Worm (Caenorhabditis elegans) whole organism, late embryonic: Measurements from ENCODE around the gene lgc-48.
A peak's percentile ranks its signal among the peaks of the same experiment; 100 is the strongest.

ENCODE experiments used
- F13H6.1 ChIP-seq: sonication (generic microtip); optimal IDR thresholded peaks from 2 replicates; lab custom pipeline; 2016; ENCODE audit warnings: missing genetic modification characterization, missing compliant biosample characterization
- K02D7.2 ChIP-seq: sonication (generic microtip); optimal IDR thresholded peaks from 2 replicates; lab custom pipeline; 2017; ENCODE audit warnings: mild to moderate bottlenecking, missing genetic modification characterization, missing compliant biosample characterization
- K09A11.1 ChIP-seq: sonication (generic microtip); optimal IDR thresholded peaks from 2 replicates; lab custom pipeline; 2017; ENCODE audit warnings: antibody characterized with exemption, mild to moderate bottlenecking, missing genetic modification characterization, missing compliant biosample characterization; ENCODE audit not compliant: insufficient read depth
- T23F11.4 ChIP-seq: fragments of 200-800 bp; sonication (Bioruptor generic); optimal IDR thresholded peaks from 2 replicates; lab custom pipeline; 2018; ENCODE audit warnings: mild to moderate bottlenecking, missing genetic modification characterization, missing compliant biosample characterization
- Y22D7AL.16 ChIP-seq: sonication (generic microtip); optimal IDR thresholded peaks from 2 replicates; lab custom pipeline; 2016; ENCODE audit warnings: missing genetic modification characterization, missing compliant biosample characterization
- ama-1 ChIP-seq: fragments of 150-350 bp; optimal IDR thresholded peaks from 2 replicates; lab custom pipeline; 2014
- ceh-14 ChIP-seq: sonication (generic microtip); optimal IDR thresholded peaks from 2 replicates; lab custom pipeline; 2016; ENCODE audit warnings: missing genotype, missing genetic modification characterization, missing compliant biosample characterization
- ceh-2 ChIP-seq: sonication (generic microtip); optimal IDR thresholded peaks from 2 replicates; lab custom pipeline; 2016; ENCODE audit warnings: missing genotype, missing genetic modification characterization, missing compliant biosample characterization
- ceh-24 ChIP-seq: sonication (generic microtip); optimal IDR thresholded peaks from 2 replicates; lab custom pipeline; 2016; ENCODE audit warnings: mild to moderate bottlenecking, missing genetic modification characterization, missing compliant biosample characterization
- ceh-31 ChIP-seq: sonication (generic microtip); optimal IDR thresholded peaks from 2 replicates; lab custom pipeline; 2016; ENCODE audit warnings: missing genetic modification characterization, missing compliant biosample characterization
- ceh-34 ChIP-seq: sonication (generic microtip); optimal IDR thresholded peaks from 2 replicates; lab custom pipeline; 2016; ENCODE audit warnings: mild to moderate bottlenecking, missing genetic modification characterization, missing compliant biosample characterization
- ceh-45 ChIP-seq: fragments of 200-800 bp; sonication (Bioruptor generic); IDR thresholded peaks from 2 replicates; pipeline ENCODE4 v1.3.6; 2022; ENCODE audit warnings: missing genetic modification reagents, missing genetic modification characterization, missing compliant biosample characterization
- ceh-48 ChIP-seq: sonication (generic microtip); optimal IDR thresholded peaks from 2 replicates; lab custom pipeline; 2016; ENCODE audit warnings: missing genetic modification characterization, inconsistent platforms, missing compliant biosample characterization
- ceh-9 ChIP-seq: sonication (generic microtip); optimal IDR thresholded peaks from 2 replicates; lab custom pipeline; 2016; ENCODE audit warnings: mild to moderate bottlenecking, missing genetic modification characterization, inconsistent platforms, missing compliant biosample characterization
- che-1 ChIP-seq: sonication (generic microtip); optimal IDR thresholded peaks from 2 replicates; lab custom pipeline; 2016; ENCODE audit warnings: mild to moderate bottlenecking, missing genetic modification characterization, missing compliant biosample characterization
- dmd-4 ChIP-seq: sonication (generic microtip); optimal IDR thresholded peaks from 2 replicates; lab custom pipeline; 2016; ENCODE audit warnings: borderline replicate concordance, missing genetic modification characterization, missing compliant biosample characterization
- dve-1 ChIP-seq: sonication (generic microtip); optimal IDR thresholded peaks from 2 replicates; lab custom pipeline; 2017; ENCODE audit warnings: antibody characterized with exemption, mild to moderate bottlenecking, missing genetic modification characterization, missing compliant biosample characterization
- elt-2 ChIP-seq: sonication (generic microtip); optimal IDR thresholded peaks from 2 replicates; lab custom pipeline; 2016; ENCODE audit warnings: missing genetic modification reagents, missing genetic modification characterization, missing compliant biosample characterization
- elt-4 ChIP-seq: sonication (generic microtip); optimal IDR thresholded peaks from 2 replicates; lab custom pipeline; 2016; ENCODE audit warnings: missing genetic modification characterization, missing compliant biosample characterization
- eyg-1 ChIP-seq: sonication (generic microtip); optimal IDR thresholded peaks from 2 replicates; lab custom pipeline; 2016; ENCODE audit warnings: missing genotype, missing genetic modification characterization, missing compliant biosample characterization
- fax-1 ChIP-seq: sonication (generic microtip); optimal IDR thresholded peaks from 2 replicates; lab custom pipeline; 2016; ENCODE audit warnings: missing genotype, missing genetic modification characterization, missing compliant biosample characterization
- gmeb-2 ChIP-seq: sonication (generic microtip); optimal IDR thresholded peaks from 2 replicates; lab custom pipeline; 2016; ENCODE audit warnings: missing genetic modification characterization, inconsistent platforms, missing compliant biosample characterization
- hlh-15 ChIP-seq: sonication (generic microtip); optimal IDR thresholded peaks from 2 replicates; lab custom pipeline; 2016; ENCODE audit warnings: missing genetic modification characterization, missing compliant biosample characterization
- hlh-6 ChIP-seq: sonication (generic microtip); optimal IDR thresholded peaks from 2 replicates; lab custom pipeline; 2016; ENCODE audit warnings: missing genotype, missing genetic modification characterization, missing compliant biosample characterization
- madf-2 ChIP-seq: sonication (generic microtip); optimal IDR thresholded peaks from 2 replicates; lab custom pipeline; 2017; ENCODE audit warnings: missing genetic modification characterization, missing compliant biosample characterization
- mec-3 ChIP-seq: sonication (generic microtip); optimal IDR thresholded peaks from 2 replicates; lab custom pipeline; 2016; ENCODE audit warnings: borderline replicate concordance, missing genetic modification characterization, missing compliant biosample characterization
- nfya-1 ChIP-seq: sonication (generic microtip); optimal IDR thresholded peaks from 2 replicates; lab custom pipeline; 2017; ENCODE audit warnings: missing genetic modification characterization, mild to moderate bottlenecking, missing compliant biosample characterization, antibody characterized with exemption, moderate library complexity
- npax-4 ChIP-seq: sonication (generic microtip); optimal IDR thresholded peaks from 2 replicates; lab custom pipeline; 2016; ENCODE audit warnings: missing genetic modification characterization, missing compliant biosample characterization
- pag-3 ChIP-seq: sonication (generic microtip); optimal IDR thresholded peaks from 2 replicates; lab custom pipeline; 2016; ENCODE audit warnings: missing compliant biosample characterization, missing genetic modification characterization, borderline replicate concordance
- pat-9 ChIP-seq: fragments of 200-800 bp; sonication (Bioruptor generic); optimal IDR thresholded peaks from 2 replicates; lab custom pipeline; 2018; ENCODE audit warnings: mild to moderate bottlenecking, missing genetic modification characterization, moderate library complexity, missing compliant biosample characterization
- pqm-1 ChIP-seq: sonication (generic microtip); optimal IDR thresholded peaks from 2 replicates; lab custom pipeline; 2016; ENCODE audit warnings: missing genetic modification characterization, missing compliant biosample characterization
- pros-1 ChIP-seq: fragments of 150-350 bp; optimal IDR thresholded peaks from 2 replicates; lab custom pipeline; 2014; ENCODE audit warnings: missing biosample characterization, missing genetic modification reagents, missing genetic modification characterization
- rnt-1 ChIP-seq: sonication (generic microtip); optimal IDR thresholded peaks from 2 replicates; lab custom pipeline; 2016; ENCODE audit warnings: missing genetic modification characterization, missing compliant biosample characterization
- sox-2 ChIP-seq: fragments of 200-800 bp; sonication (Bioruptor generic); IDR thresholded peaks from 2 replicates; pipeline ENCODE4 v1.3.6; 2022; ENCODE audit warnings: missing genetic modification reagents, missing genetic modification characterization, missing compliant biosample characterization
- sox-4 ChIP-seq: sonication (generic microtip); optimal IDR thresholded peaks from 2 replicates; lab custom pipeline; 2017; ENCODE audit warnings: mild to moderate bottlenecking, missing genetic modification characterization, inconsistent platforms, missing compliant biosample characterization
- tbx-2 ChIP-seq: sonication (generic microtip); optimal IDR thresholded peaks from 2 replicates; lab custom pipeline; 2016; ENCODE audit warnings: missing genetic modification characterization, missing compliant biosample characterization
- tbx-7 ChIP-seq: sonication (generic microtip); optimal IDR thresholded peaks from 2 replicates; lab custom pipeline; 2016; ENCODE audit warnings: missing genotype, missing genetic modification characterization, missing compliant biosample characterization
- ttx-3 ChIP-seq: sonication (generic microtip); optimal IDR thresholded peaks from 2 replicates; lab custom pipeline; 2016; ENCODE audit warnings: missing genetic modification reagents, missing genetic modification characterization, missing compliant biosample characterization
- unc-86 ChIP-seq: sonication (generic microtip); optimal IDR thresholded peaks from 2 replicates; lab custom pipeline; 2016; ENCODE audit warnings: missing genetic modification characterization, missing compliant biosample characterization
- ztf-16 ChIP-seq: sonication (generic microtip); optimal IDR thresholded peaks from 2 replicates; lab custom pipeline; 2017; ENCODE audit warnings: missing genetic modification characterization, missing compliant biosample characterization

The lgc-48 gene

ce11 chrV:13356210-13356609, 16.2 kb downstream of the lgc-48 start:
- TF ChIP-seq ceh-2 (tag; lab: Kevin White, UChicago), result no peak
- TF ChIP-seq sox-2, result no peak
- no peak for TF ChIP-seq hlh-6
- no peak for TF ChIP-seq ceh-24 (tag; lab: Kevin White, UChicago)
- no peak for TF ChIP-seq mec-3 (tag; lab: Kevin White, UChicago)
- no peak for TF ChIP-seq ama-1
- TF ChIP-seq rnt-1 (tag; lab: Kevin White, UChicago), result no peak
- TF ChIP-seq K09A11.1 (tag; lab: Kevin White, UChicago), result no peak
- TF ChIP-seq hlh-15 (tag; lab: Kevin White, UChicago), result no peak
- TF ChIP-seq elt-2, result no peak
- no peak for TF ChIP-seq sox-4 (tag; lab: Kevin White, UChicago)

ce11 chrV:13357652-13358281, 17.7 kb downstream of the lgc-48 start, which contains the start of gene F32H5.1:
Gene F32H5.1 (minus strand): TSS chrV:13358037.
- TF ChIP-seq ttx-3 (no peak), elt-2 (peak; percentile 19)

ce11 chrV:13358823-13359592, 19.0 kb downstream of the lgc-48 start, which contains the start of gene F32H5.3:
Gene F32H5.3 (plus strand): TSS chrV:13359335.
- TF ChIP-seq unc-86 (no peak), eyg-1 (tag; lab: Kevin White, UChicago) (no peak), ceh-34 (tag; lab: Kevin White, UChicago) (no peak), elt-4 (tag; lab: Kevin White, UChicago) (no peak), F13H6.1 (tag; lab: Kevin White, UChicago) (no peak), pqm-1 (no peak), rnt-1 (tag; lab: Kevin White, UChicago) (no peak), npax-4 (tag; lab: Kevin White, UChicago) (no peak), ceh-9 (no peak), ceh-45 (GFP tag; lab: Robert Waterston, UW) (no peak), gmeb-2 (tag; lab: Kevin White, UChicago) (no peak)

ce11 chrV:13360254-13360653, 20.2 kb downstream of the lgc-48 start, which contains the start of gene F32H5.4:
Gene F32H5.4 (plus strand): TSS chrV:13360554.
- TF ChIP-seq nfya-1 (tag; lab: Kevin White, UChicago), result no peak
- TF ChIP-seq ceh-31 (tag; lab: Kevin White, UChicago), result no peak
- no peak for TF ChIP-seq T23F11.4 (GFP tag; lab: Kevin White, UChicago)
- TF ChIP-seq pat-9 (tag; lab: Kevin White, UChicago), result no peak

- TF ChIP-seq fax-1 (tag; lab: Kevin White, UChicago), result no peak
Observed at ce11 chrV:13363415-13363814, 23.4 kb downstream of the lgc-48 start, which contains the start of gene srg-46. Gene srg-46 (plus strand): TSS chrV:13363715.

- TF ChIP-seq tbx-7 (tag; lab: Kevin White, UChicago), result no peak
- TF ChIP-seq K02D7.2 (tag; lab: Kevin White, UChicago), result no peak
- no peak for TF ChIP-seq che-1 (tag; lab: Kevin White, UChicago)
- TF ChIP-seq dve-1, result no peak
- no peak for TF ChIP-seq ceh-34 (tag; lab: Kevin White, UChicago)
- TF ChIP-seq dmd-4 (tag; lab: Kevin White, UChicago), result no peak
- no peak for TF ChIP-seq ceh-14 (tag; lab: Kevin White, UChicago)
- TF ChIP-seq pros-1 (tag; lab: Kevin White, UChicago), result no peak
- no peak for TF ChIP-seq ceh-24 (tag; lab: Kevin White, UChicago)
- TF ChIP-seq tbx-2 (tag; lab: Kevin White, UChicago), result no peak
- TF ChIP-seq pqm-1, result no peak
- no peak for TF ChIP-seq F13H6.1 (tag; lab: Kevin White, UChicago)
- TF ChIP-seq sox-2, result no peak
- TF ChIP-seq ceh-48, result no peak
- TF ChIP-seq ztf-16 (tag; lab: Kevin White, UChicago), result no peak
- no peak for TF ChIP-seq madf-2
- TF ChIP-seq pag-3 (tag; lab: Kevin White, UChicago), result no peak
- no peak for TF ChIP-seq hlh-15 (tag; lab: Kevin White, UChicago)
- TF ChIP-seq Y22D7AL.16 (tag; lab: Kevin White, UChicago), result no peak
- TF ChIP-seq fax-1 (tag; lab: Kevin White, UChicago), result no peak
- TF ChIP-seq, all 69 proteins: peak for 0
Observed at ce11 chrV:13364227-13364626, 24.2 kb downstream of the lgc-48 start.
